Fruit fly (Drosophila melanogaster) whole organism, wandering third instar larva: ENCODE data around the gene Arf1.

Source experiments
- Dfd ChIP-seq: fragments of >200 bp; optimal IDR thresholded peaks from 2 replicates; lab custom pipeline; 2017; ENCODE audit warnings: missing biosample characterization, missing genetic modification characterization
- Dif ChIP-seq: fragments of 200-275, 200-300 bp; sonication (Bioruptor generic); optimal IDR thresholded peaks from 2 replicates; lab custom pipeline; 2018; ENCODE audit warnings: missing biosample characterization, missing genetic modification characterization; ENCODE audit not compliant: partially characterized antibody
- dsf ChIP-seq: sonication (Bioruptor generic); optimal IDR thresholded peaks from 2 replicates; lab custom pipeline; 2016; ENCODE audit warnings: missing biosample characterization, missing genetic modification characterization, borderline replicate concordance
- usp ChIP-seq: fragments of >200 bp; optimal IDR thresholded peaks from 2 replicates; lab custom pipeline; 2017; ENCODE audit warnings: missing biosample characterization, missing genetic modification characterization

DNA sequence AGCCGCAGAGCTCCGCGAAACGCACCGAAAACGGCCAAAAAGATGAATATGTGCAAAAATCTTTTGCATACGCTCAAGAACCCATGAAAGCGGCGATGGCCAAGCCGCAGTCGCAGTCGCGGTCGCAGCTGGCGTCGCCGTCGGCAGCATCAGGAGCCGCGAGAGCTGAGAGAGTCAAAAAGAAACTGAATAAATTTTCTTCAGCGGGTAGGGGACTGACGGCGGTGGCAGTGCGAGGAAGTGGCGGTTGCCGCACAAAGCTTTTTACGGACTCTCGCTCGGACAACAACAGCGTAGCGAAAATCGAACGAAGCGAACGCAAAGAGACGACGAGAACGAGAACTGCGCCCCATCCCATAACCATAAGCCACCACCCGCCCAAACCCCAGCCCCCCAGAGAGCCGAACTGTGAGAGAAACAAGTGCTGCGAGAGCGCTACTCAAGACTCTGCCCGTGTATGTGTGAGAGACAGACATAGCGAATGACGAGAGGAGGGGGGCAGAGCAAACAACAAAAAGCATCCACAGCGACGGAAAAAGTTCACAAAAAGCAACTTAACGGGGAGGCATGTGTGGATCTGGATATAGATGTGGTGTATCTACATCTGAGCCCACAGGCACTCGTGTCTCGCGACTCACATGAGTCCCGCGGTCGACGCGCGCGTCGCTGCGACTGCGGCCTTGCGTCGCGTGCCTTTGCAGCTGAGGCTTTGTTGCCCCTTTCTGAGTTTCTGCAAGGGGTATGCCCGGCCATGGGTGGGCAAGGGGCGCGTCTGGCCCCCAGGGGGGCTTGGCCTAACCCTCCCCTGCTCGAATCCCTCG, 36.7 kb downstream of the Arf1 start, which contains the start of gene jim:
- peak; percentile 98 for TF ChIP-seq Dfd
- TF ChIP-seq usp (GFP tag; lab: Kevin White, UChicago): no peak
- TF ChIP-seq dsf (GFP tag; lab: Kevin White, UChicago): no peak
- peak; percentile 95 for TF ChIP-seq Dif
